Worm (Caenorhabditis elegans) whole organism, young adult: ENCODE data around the gene F31F7.2.
A peak's percentile ranks its signal among the peaks of the same experiment; 100 is the strongest.

ENCODE experiments used
- B0035.1 ChIP-seq: sonication (generic microtip); optimal IDR thresholded peaks from 2 replicates; lab custom pipeline; 2016; ENCODE audit warnings: missing genetic modification characterization, mild to moderate bottlenecking, missing compliant biosample characterization, missing genotype, missing genetic modification reagents
- D2030.7 ChIP-seq: fragments of 200-800 bp; sonication (Bioruptor generic); IDR thresholded peaks from 2 replicates; pipeline ENCODE4 v1.3.6; 2022; ENCODE audit warnings: missing genetic modification reagents, missing genetic modification characterization, missing compliant biosample characterization
- F33H1.4 ChIP-seq: fragments of 200-800 bp; sonication (Bioruptor generic); IDR thresholded peaks from 2 replicates; pipeline ENCODE4 v1.3.6; 2022; ENCODE audit warnings: missing genetic modification reagents, missing genetic modification characterization, missing compliant biosample characterization
- F39B2.1 ChIP-seq: fragments of 200-800 bp; sonication (Bioruptor generic); IDR thresholded peaks from 2 replicates; pipeline ENCODE4 v1.3.6; 2022; ENCODE audit warnings: missing genetic modification reagents, missing genetic modification characterization, missing compliant biosample characterization
- F57A8.1 ChIP-seq: fragments of 200-800 bp; sonication (Bioruptor generic); optimal IDR thresholded peaks from 2 replicates; lab custom pipeline; 2018; ENCODE audit warnings: mild to moderate bottlenecking, missing genetic modification characterization, moderate library complexity, missing compliant biosample characterization
- K12H6.12 ChIP-seq: fragments of 200-800 bp; sonication (Bioruptor generic); optimal IDR thresholded peaks from 2 replicates; lab custom pipeline; 2018; ENCODE audit warnings: mild to moderate bottlenecking, missing genetic modification characterization, missing compliant biosample characterization
- T07F8.4 ChIP-seq: sonication (generic microtip); optimal IDR thresholded peaks from 2 replicates; lab custom pipeline; 2016; ENCODE audit warnings: mild to moderate bottlenecking, missing genetic modification characterization, moderate library complexity, missing compliant biosample characterization
- T26A5.8 ChIP-seq: sonication (generic microtip); optimal IDR thresholded peaks from 2 replicates; lab custom pipeline; 2016; ENCODE audit warnings: missing genetic modification characterization, missing compliant biosample characterization
- Y56A3A.18 ChIP-seq: fragments of 200-800 bp; sonication (Bioruptor generic); IDR thresholded peaks from 2 replicates; pipeline ENCODE4 v1.3.6; 2022; ENCODE audit warnings: missing genetic modification reagents, missing genetic modification characterization, missing compliant biosample characterization
- ZK185.1 ChIP-seq: sonication (generic microtip); optimal IDR thresholded peaks from 2 replicates; lab custom pipeline; 2016; ENCODE audit warnings: mild to moderate bottlenecking, missing genetic modification characterization, missing compliant biosample characterization; ENCODE audit not compliant: poor library complexity, severe bottlenecking
- akir-1 ChIP-seq: fragments of 200-800 bp; sonication (Bioruptor generic); optimal IDR thresholded peaks from 2 replicates; lab custom pipeline; 2018; ENCODE audit warnings: mild to moderate bottlenecking, missing genetic modification characterization, moderate library complexity, missing compliant biosample characterization
- ama-1 ChIP-seq, 3 experiments: fragments of 150-350 bp in 1 of 3; sonication (generic microtip) in 2 of 3; optimal IDR thresholded peaks; 2 replicates each; lab custom pipeline; 2014 to 2018; ENCODE audit warnings: missing biosample characterization in 2 of 3, missing genetic modification characterization in 2 of 3, missing genetic modification reagents in 2 of 3
- aptf-2 ChIP-seq: fragments of 200-800 bp; sonication (Bioruptor generic); conservative IDR thresholded peaks from 2 replicates; pipeline ENCODE4 v1.3.6; 2022; ENCODE audit warnings: missing genetic modification reagents, missing genetic modification characterization, missing compliant biosample characterization
- aptf-3 ChIP-seq: fragments of 200-800 bp; sonication (Bioruptor generic); IDR thresholded peaks from 2 replicates; pipeline ENCODE4 v1.3.6; 2022; ENCODE audit warnings: missing genetic modification characterization, missing compliant biosample characterization
- athp-1 ChIP-seq: sonication (generic microtip); optimal IDR thresholded peaks from 2 replicates; lab custom pipeline; 2017; ENCODE audit warnings: mild to moderate bottlenecking, missing genetic modification characterization, missing compliant biosample characterization
- attf-3 ChIP-seq: fragments of 200-800 bp; sonication (Bioruptor generic); conservative IDR thresholded peaks from 2 replicates; pipeline ENCODE4 v1.3.6; 2022; ENCODE audit warnings: missing genetic modification reagents, missing genetic modification characterization, missing compliant biosample characterization
- bed-2 ChIP-seq: fragments of 200-800 bp; sonication (Bioruptor generic); IDR thresholded peaks from 2 replicates; pipeline ENCODE4 v1.3.6; 2022; ENCODE audit warnings: missing genetic modification reagents, missing genetic modification characterization, missing compliant biosample characterization
- cebp-1 ChIP-seq, 2 experiments: fragments of 200-800 bp in 1 of 2; sonication (Bioruptor generic) in 1 of 2; sonication (generic microtip) in 1 of 2; IDR thresholded peaks in 1 of 2; optimal IDR thresholded peaks in 1 of 2; 2 replicates each; pipeline versions ENCODE4 v1.3.6 to Lab custom; 2017 to 2022; ENCODE audit warnings: missing compliant biosample characterization in 2 of 2, missing genetic modification characterization in 2 of 2, mild to moderate bottlenecking in 1 of 2, missing genetic modification reagents in 1 of 2, moderate library complexity in 1 of 2
- ceh-27 ChIP-seq: fragments of 200-800 bp; sonication (Bioruptor generic); optimal IDR thresholded peaks from 2 replicates; lab custom pipeline; 2018; ENCODE audit warnings: mild to moderate bottlenecking, missing genetic modification characterization, moderate library complexity, missing compliant biosample characterization
- ceh-40 ChIP-seq: fragments of 200-800 bp; sonication (Bioruptor generic); IDR thresholded peaks from 2 replicates; pipeline ENCODE4 v1.3.6; 2022; ENCODE audit warnings: missing genetic modification characterization, missing compliant biosample characterization
- ceh-79 ChIP-seq: sonication (generic microtip); optimal IDR thresholded peaks from 2 replicates; lab custom pipeline; 2017; ENCODE audit warnings: mild to moderate bottlenecking, missing genetic modification characterization, missing compliant biosample characterization
- efl-1 ChIP-seq: fragments of 150-350 bp; optimal IDR thresholded peaks from 2 replicates; lab custom pipeline; 2014; ENCODE audit warnings: missing biosample characterization, missing genetic modification reagents, missing genetic modification characterization
- ets-4 ChIP-seq: fragments of 200-800 bp; sonication (Bioruptor generic); optimal IDR thresholded peaks from 2 replicates; lab custom pipeline; 2018; ENCODE audit warnings: mild to moderate bottlenecking, missing genetic modification characterization, missing compliant biosample characterization
- hmg-1.2 ChIP-seq: fragments of 200-800 bp; sonication (Bioruptor generic); IDR thresholded peaks from 2 replicates; pipeline ENCODE4 v1.3.6; 2022; ENCODE audit warnings: missing genetic modification reagents, missing genetic modification characterization, missing compliant biosample characterization
- let-526 ChIP-seq: fragments of 200-800 bp; sonication (Bioruptor generic); IDR thresholded peaks from 2 replicates; pipeline ENCODE4 v1.3.6; 2022; ENCODE audit warnings: missing genetic modification reagents, missing genetic modification characterization, missing compliant biosample characterization
- lin-35 ChIP-seq, 3 experiments: fragments of 150-350 bp in 2 of 3; sonication (generic microtip) in 1 of 3; optimal IDR thresholded peaks; 2 replicates each; lab custom pipeline; 2014 to 2018; ENCODE audit warnings: missing biosample characterization in 3 of 3, missing genetic modification characterization in 3 of 3, missing genetic modification reagents in 3 of 3
- lin-54 ChIP-seq: fragments of 200-800 bp; sonication (Bioruptor generic); optimal IDR thresholded peaks from 2 replicates; lab custom pipeline; 2018; ENCODE audit warnings: mild to moderate bottlenecking, missing genetic modification characterization, missing compliant biosample characterization
- lir-1 ChIP-seq: fragments of 200-800 bp; sonication (Bioruptor generic); conservative IDR thresholded peaks from 2 replicates; pipeline ENCODE4 v1.3.6; 2022; ENCODE audit warnings: missing genetic modification reagents, missing genetic modification characterization, missing compliant biosample characterization
- lsy-27 ChIP-seq: sonication (generic microtip); optimal IDR thresholded peaks from 2 replicates; lab custom pipeline; 2017; ENCODE audit warnings: missing genetic modification characterization, mild to moderate bottlenecking, missing compliant biosample characterization, antibody characterized with exemption, missing genotype, borderline replicate concordance; ENCODE audit not compliant: insufficient read depth
- madf-3 ChIP-seq: fragments of 200-800 bp; sonication (Bioruptor generic); IDR thresholded peaks from 2 replicates; pipeline ENCODE4 v1.3.6; 2022; ENCODE audit warnings: missing genetic modification reagents, missing genetic modification characterization, missing compliant biosample characterization
- madf-6 ChIP-seq: fragments of 200-800 bp; sonication (Bioruptor generic); IDR thresholded peaks from 2 replicates; pipeline ENCODE4 v1.3.6; 2022; ENCODE audit warnings: missing genetic modification reagents, missing genetic modification characterization, missing compliant biosample characterization
- madf-8 ChIP-seq: fragments of 200-800 bp; sonication (Bioruptor generic); conservative IDR thresholded peaks from 2 replicates; pipeline ENCODE4 v1.3.6; 2022; ENCODE audit warnings: missing genetic modification reagents, missing genetic modification characterization, missing compliant biosample characterization
- mel-28 ChIP-seq: sonication (generic microtip); optimal IDR thresholded peaks from 2 replicates; lab custom pipeline; 2016; ENCODE audit warnings: borderline replicate concordance, mild to moderate bottlenecking, missing genetic modification characterization, missing compliant biosample characterization
- nfya-2 ChIP-seq: fragments of 200-800 bp; sonication (Bioruptor generic); IDR thresholded peaks from 2 replicates; pipeline ENCODE4 v1.3.6; 2022; ENCODE audit warnings: missing genetic modification reagents, missing genetic modification characterization, missing compliant biosample characterization
- nhr-120 ChIP-seq: fragments of 200-800 bp; sonication (Bioruptor generic); IDR thresholded peaks from 2 replicates; pipeline ENCODE4 v1.3.6; 2022; ENCODE audit warnings: missing genetic modification characterization, missing compliant biosample characterization
- nhr-27 ChIP-seq: fragments of 200-800 bp; sonication (Bioruptor generic); optimal IDR thresholded peaks from 2 replicates; lab custom pipeline; 2018; ENCODE audit warnings: mild to moderate bottlenecking, missing genetic modification characterization, moderate library complexity, missing compliant biosample characterization
- nhr-80 ChIP-seq: sonication (generic microtip); optimal IDR thresholded peaks from 2 replicates; lab custom pipeline; 2016; ENCODE audit warnings: missing genetic modification characterization, missing compliant biosample characterization
- repo-1 ChIP-seq: sonication (generic microtip); optimal IDR thresholded peaks from 2 replicates; lab custom pipeline; 2017; ENCODE audit warnings: mild to moderate bottlenecking, missing genetic modification characterization, missing compliant biosample characterization
- snpc-3.4 ChIP-seq: sonication (generic microtip); optimal IDR thresholded peaks from 2 replicates; lab custom pipeline; 2017; ENCODE audit warnings: missing genetic modification characterization, mild to moderate bottlenecking, missing compliant biosample characterization, antibody characterized with exemption, moderate library complexity, missing genotype, missing genetic modification reagents
- zfh-2 ChIP-seq: fragments of 200-800 bp; sonication (Bioruptor generic); conservative IDR thresholded peaks from 2 replicates; pipeline ENCODE4 v1.3.6; 2022; ENCODE audit warnings: missing genetic modification reagents, missing genetic modification characterization, missing compliant biosample characterization
- zim-3 ChIP-seq: sonication (generic microtip); optimal IDR thresholded peaks from 2 replicates; lab custom pipeline; 2017; ENCODE audit warnings: mild to moderate bottlenecking, missing genetic modification characterization, moderate library complexity, missing compliant biosample characterization

Gene F31F7.2

DNA sequence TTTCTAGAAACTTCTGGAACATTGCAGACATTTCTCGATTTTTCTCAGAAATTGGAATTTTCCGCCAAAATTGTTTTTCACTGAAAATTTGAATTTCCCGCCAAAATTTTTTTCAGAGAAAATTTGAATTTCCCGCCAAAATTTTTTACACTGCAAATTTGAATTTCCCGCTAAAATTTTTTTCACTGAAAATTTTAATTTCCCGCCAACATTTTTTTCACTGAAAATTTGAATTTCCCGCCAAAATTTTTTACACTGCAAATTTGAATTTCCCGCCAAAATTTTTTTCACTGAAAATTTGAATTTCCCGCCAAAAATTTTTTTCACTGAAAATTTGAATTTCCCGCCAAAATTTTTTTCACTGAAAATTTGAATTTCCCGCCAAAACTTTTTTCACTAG, 25.9 kb downstream of the F31F7.2 start:
- peak; percentile 17; the same call in 1 of the 2 replicates for TF ChIP-seq madf-6 (GFP tag; lab: Robert Waterston, UW)
- TF ChIP-seq aptf-3 = peak; percentile 40; the same call in 1 of the 2 replicates
- peak; percentile 50; the same call in 1 of the 2 replicates for TF ChIP-seq madf-8 (GFP tag; lab: Robert Waterston, UW)
- TF ChIP-seq F33H1.4 (GFP tag; lab: Robert Waterston, UW) = 0 out of 2 replicates have a peak, but pooled peaks have one; percentile 10
- peak; percentile 30; the same call in 1 of the 2 replicates for TF ChIP-seq D2030.7

DNA sequence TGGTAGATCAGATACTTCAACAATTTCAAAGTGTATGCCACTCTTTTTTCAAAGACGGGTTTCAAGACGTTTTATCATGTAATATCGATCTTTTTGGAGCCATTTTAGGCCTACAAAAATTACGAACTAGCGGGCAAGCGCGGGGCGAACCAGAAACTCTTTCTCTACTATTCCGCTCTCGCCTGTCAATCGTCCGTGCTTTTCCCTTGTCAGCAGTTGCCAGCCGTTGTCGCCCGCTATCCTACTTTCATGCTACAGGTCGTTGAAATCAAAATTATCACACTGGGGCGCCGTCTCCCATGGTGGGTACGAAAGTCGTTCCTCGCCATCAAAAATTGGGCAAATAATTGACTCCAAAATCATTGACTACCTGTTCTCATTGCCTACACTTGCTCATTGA, 30.4 kb downstream of the F31F7.2 start:
- TF ChIP-seq F39B2.1 (GFP tag; lab: Robert Waterston, UW) (no peak), nhr-80 (tag; lab: Kevin White, UChicago) (peak; percentile 79)

DNA sequence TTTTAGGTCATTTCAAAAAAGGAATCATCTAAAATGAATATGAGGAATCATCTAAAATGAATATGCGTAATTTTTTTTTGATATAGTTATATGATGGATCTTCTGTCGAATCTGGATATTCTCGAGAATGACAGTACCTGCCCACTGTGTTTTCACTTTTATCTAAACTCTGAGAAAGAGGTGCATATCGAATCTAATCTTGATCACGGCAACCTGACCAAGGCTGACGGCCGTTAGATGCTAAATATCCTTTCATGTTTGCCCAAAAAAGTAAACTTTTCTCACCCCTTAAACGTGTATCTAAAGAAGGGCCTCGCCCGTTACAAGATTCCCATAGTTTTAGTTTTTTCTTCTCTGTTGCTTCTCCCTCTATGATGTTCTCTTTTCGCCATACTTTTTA, 31.8 kb downstream of the F31F7.2 start:
- TF ChIP-seq ceh-40 (GFP tag; lab: Robert Waterston, UW) (no peak), ZK185.1 (tag; lab: Kevin White, UChicago) (no peak), ets-4 (no peak), lir-1 (GFP tag; lab: Robert Waterston, UW) (no peak), bed-2 (GFP tag; lab: Robert Waterston, UW) (no peak), zim-3 (tag; lab: Kevin White, UChicago) (no peak), nhr-120 (GFP tag; lab: Robert Waterston, UW) (no peak), nfya-2 (no peak), madf-6 (GFP tag; lab: Robert Waterston, UW) (no peak), nhr-27 (tag; lab: Kevin White, UChicago) (no peak), let-526 (GFP tag; lab: Robert Waterston, UW) (no peak), hmg-1.2 (GFP tag; lab: Robert Waterston, UW) (no peak)

- TF ChIP-seq T07F8.4 = no peak
- TF ChIP-seq snpc-3.4 = no peak
- TF ChIP-seq cebp-1 (GFP tag; IDR thresholded peaks at IDR 0.05; lab: Robert Waterston, UW) = no peak
- TF ChIP-seq cebp-1 (tag; optimal IDR thresholded peaks at IDR 0.05; lab: Kevin White, UChicago) = no peak
- no peak for TF ChIP-seq ama-1 (optimal IDR thresholded peaks at IDR 0.05; lab: Kevin White, UChicago)
- no peak for TF ChIP-seq ama-1 (GFP tag; optimal IDR thresholded peaks at IDR 0.05; lab: Kevin White, UChicago)
- TF ChIP-seq athp-1 (tag; lab: Kevin White, UChicago) = no peak
- TF ChIP-seq K12H6.12 (tag; lab: Kevin White, UChicago) = no peak
- no peak for TF ChIP-seq lsy-27
- no peak for TF ChIP-seq efl-1 (GFP tag; lab: Kevin White, UChicago)
Measured at ce11 chrV:6303471-6303870, 32.8 kb downstream of the F31F7.2 start, which contains the start of gene sago-1. sago-1 (plus strand) TSS chrV:6303771.

DNA sequence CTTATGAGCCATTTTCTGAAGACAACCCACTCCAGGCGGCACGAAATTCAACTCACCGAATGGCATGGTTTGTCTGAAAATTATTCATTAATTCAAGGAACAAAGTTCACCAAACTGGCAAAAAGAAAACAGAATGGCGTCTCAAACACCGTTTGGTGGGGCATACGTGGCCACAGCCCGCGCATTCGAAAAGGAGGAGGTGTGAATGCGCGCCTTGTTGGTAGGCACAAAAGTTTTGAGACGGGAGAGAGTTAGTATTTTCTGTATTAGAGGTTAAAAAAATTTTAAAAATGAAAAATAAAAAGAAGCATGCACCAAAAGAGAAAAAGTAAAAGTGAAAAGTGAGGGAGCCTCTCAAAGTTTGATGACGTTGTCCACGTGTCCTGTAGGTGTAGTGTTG, 41.3 kb downstream of the F31F7.2 start:
- TF ChIP-seq lin-54 (no peak), nhr-120 (GFP tag; lab: Robert Waterston, UW) (no peak), efl-1 (GFP tag; lab: Kevin White, UChicago) (peak; percentile 60), B0035.1 (tag; lab: Kevin White, UChicago) (no peak), F57A8.1 (GFP tag; lab: Kevin White, UChicago) (no peak), ceh-27 (GFP tag; lab: Kevin White, UChicago) (no peak), madf-8 (GFP tag; lab: Robert Waterston, UW) (0 out of 2 replicates have a peak, but pooled peaks have one; percentile 7), ceh-79 (tag; lab: Kevin White, UChicago) (no peak), zfh-2 (no peak), lin-35 (GFP tag; optimal IDR thresholded peaks at IDR 0.05; lab: Kevin White, UChicago) (no peak), mel-28 (no peak), Y56A3A.18 (GFP tag; lab: Robert Waterston, UW) (no peak), aptf-2 (no peak), akir-1 (no peak), repo-1 (tag; lab: Kevin White, UChicago) (no peak), attf-3 (GFP tag; lab: Robert Waterston, UW) (no peak), madf-6 (GFP tag; lab: Robert Waterston, UW) (peak; percentile 62), T26A5.8 (tag; lab: Kevin White, UChicago) (no peak), madf-3 (GFP tag; lab: Robert Waterston, UW) (no peak)
